Worm (Caenorhabditis elegans): ENCODE data around the gene eif-1.A.
A peak's percentile ranks its signal among the peaks of the same experiment; 100 is the strongest.

eif-1.A gene

ce11 chrIV:4771792-4772191, 38.9 kb upstream of the eif-1.A start, which contains the start of gene R11E3.2:
TSS of gene R11E3.2 (plus strand) at chrIV:4772092.
- TF ChIP-seq nhr-12 (tag; optimal IDR thresholded peaks at IDR 0.05) (no peak), snpc-4 (tag; optimal IDR thresholded peaks at IDR 0.05) (no peak), hlh-1 (tag; optimal IDR thresholded peaks at IDR 0.05) (no peak), unc-120 (tag; optimal IDR thresholded peaks at IDR 0.05; ENCODE audit: poor library complexity, severe bottlenecking) (no peak), elt-1 (tag; optimal IDR thresholded peaks at IDR 0.05; ENCODE audit: borderline replicate concordance, insufficient read depth) (no peak), flh-1 (GFP tag; optimal IDR thresholded peaks at IDR 0.05) (no peak), ham-2 (GFP tag; optimal IDR thresholded peaks at IDR 0.05) (no peak), mab-5 (tag; optimal IDR thresholded peaks at IDR 0.05) (no peak)

ce11 chrIV:4776001-4776400, 34.7 kb upstream of the eif-1.A start, which contains the start of gene R11E3.19:
TSS of gene R11E3.19 (minus strand) at chrIV:4776101.
- TF ChIP-seq ces-1 (GFP tag; optimal IDR thresholded peaks at IDR 0.05) (no peak), ceh-39 (tag; optimal IDR thresholded peaks at IDR 0.05) (no peak), ztf-11 (tag; optimal IDR thresholded peaks at IDR 0.05) (no peak), ham-2 (GFP tag; optimal IDR thresholded peaks at IDR 0.05) (no peak), flh-1 (GFP tag; optimal IDR thresholded peaks at IDR 0.05) (no peak), elt-1 (tag; optimal IDR thresholded peaks at IDR 0.05; ENCODE audit: borderline replicate concordance, insufficient read depth) (no peak), nhr-76 (tag; optimal IDR thresholded peaks at IDR 0.05) (no peak), mep-1 (tag; optimal IDR thresholded peaks at IDR 0.05) (no peak), nhr-28 (tag; optimal IDR thresholded peaks at IDR 0.05) (no peak), unc-120 (tag; optimal IDR thresholded peaks at IDR 0.05; ENCODE audit: poor library complexity, severe bottlenecking) (no peak), nhr-12 (tag; optimal IDR thresholded peaks at IDR 0.05) (no peak), unc-62 (GFP tag; optimal IDR thresholded peaks at IDR 0.05) (no peak), snpc-4 (tag; optimal IDR thresholded peaks at IDR 0.05) (no peak), nhr-237 (tag; optimal IDR thresholded peaks at IDR 0.05) (no peak), ceh-43 (GFP tag; optimal IDR thresholded peaks at IDR 0.05) (no peak)

ce11 chrIV:4776501-4776900, 34.2 kb upstream of the eif-1.A start:
- no peak for TF ChIP-seq cnd-1 (tag; optimal IDR thresholded peaks at IDR 0.05)
- TF ChIP-seq hlh-1 (tag; optimal IDR thresholded peaks at IDR 0.05), result no peak
- TF ChIP-seq ham-2 (GFP tag; optimal IDR thresholded peaks at IDR 0.05), result no peak
- no peak for TF ChIP-seq zip-8 (tag; optimal IDR thresholded peaks at IDR 0.05)
- no peak for TF ChIP-seq mab-5 (tag; optimal IDR thresholded peaks at IDR 0.05)
- TF ChIP-seq blmp-1 (tag; optimal IDR thresholded peaks at IDR 0.05), result no peak
- no peak for TF ChIP-seq mep-1 (tag; optimal IDR thresholded peaks at IDR 0.05)
- no peak for TF ChIP-seq ceh-83 (GFP tag; optimal IDR thresholded peaks at IDR 0.05)
- no peak for TF ChIP-seq lin-13 (tag; optimal IDR thresholded peaks at IDR 0.05)
- TF ChIP-seq lsy-2 (tag; optimal IDR thresholded peaks at IDR 0.05), result no peak
- no peak for TF ChIP-seq nhr-237 (tag; optimal IDR thresholded peaks at IDR 0.05)
- TF ChIP-seq ces-1 (GFP tag; optimal IDR thresholded peaks at IDR 0.05), result no peak
- TF ChIP-seq snpc-4 (tag; optimal IDR thresholded peaks at IDR 0.05), result no peak

ce11 chrIV:4780129-4780528, 30.6 kb upstream of the eif-1.A start, which contains the start of gene set-15:
TSS of gene set-15 (minus strand) at chrIV:4780229.
- TF ChIP-seq drap-1 (GFP tag; optimal IDR thresholded peaks at IDR 0.05) (no peak), nhr-237 (tag; optimal IDR thresholded peaks at IDR 0.05) (no peak), ces-1 (GFP tag; optimal IDR thresholded peaks at IDR 0.05) (no peak), blmp-1 (tag; optimal IDR thresholded peaks at IDR 0.05) (no peak), pha-4 (tag; optimal IDR thresholded peaks at IDR 0.05) (no peak), unc-62 (GFP tag; optimal IDR thresholded peaks at IDR 0.05) (no peak), unc-39 (tag; optimal IDR thresholded peaks at IDR 0.05) (no peak), hlh-1 (tag; optimal IDR thresholded peaks at IDR 0.05) (no peak), ceh-83 (GFP tag; optimal IDR thresholded peaks at IDR 0.05) (no peak), ztf-11 (tag; optimal IDR thresholded peaks at IDR 0.05) (no peak), ceh-43 (GFP tag; optimal IDR thresholded peaks at IDR 0.05) (no peak)

- TF ChIP-seq drap-1 (GFP tag; optimal IDR thresholded peaks at IDR 0.05) (no peak), mab-5 (tag; optimal IDR thresholded peaks at IDR 0.05) (no peak), mls-2 (tag; optimal IDR thresholded peaks at IDR 0.05) (peak; percentile 36), nhr-2 (tag; optimal IDR thresholded peaks at IDR 0.05) (peak; percentile 75), pha-4 (tag; optimal IDR thresholded peaks at IDR 0.05) (no peak), nhr-76 (tag; optimal IDR thresholded peaks at IDR 0.05) (no peak), cnd-1 (tag; optimal IDR thresholded peaks at IDR 0.05) (peak; percentile 42), sptf-1 (tag; optimal IDR thresholded peaks at IDR 0.05) (peak; percentile 55), ceh-43 (GFP tag; optimal IDR thresholded peaks at IDR 0.05) (no peak), flh-1 (GFP tag; optimal IDR thresholded peaks at IDR 0.05) (no peak), unc-120 (tag; optimal IDR thresholded peaks at IDR 0.05; ENCODE audit: poor library complexity, severe bottlenecking) (peak; percentile 57), hlh-1 (tag; optimal IDR thresholded peaks at IDR 0.05) (peak; percentile 73), ztf-11 (tag; optimal IDR thresholded peaks at IDR 0.05) (peak; percentile 19), elt-3 (tag; optimal IDR thresholded peaks at IDR 0.05) (no peak)
Measured at ce11 chrIV:4781123-4781522, 29.6 kb upstream of the eif-1.A start.
